Worm (Caenorhabditis elegans) whole organism, young adult: Measurements from ENCODE around the gene C17G10.7.

ENCODE experiments used
- B0261.1 ChIP-seq: sonication (generic microtip); optimal IDR thresholded peaks from 2 replicates; lab custom pipeline; 2016; ENCODE audit warnings: mild to moderate bottlenecking, missing genetic modification characterization, moderate library complexity, missing compliant biosample characterization
- F10E7.11 ChIP-seq: sonication (generic microtip); optimal IDR thresholded peaks from 2 replicates; lab custom pipeline; 2017; ENCODE audit warnings: mild to moderate bottlenecking, missing genetic modification characterization, moderate library complexity, missing compliant biosample characterization
- F33H1.4 ChIP-seq: fragments of 200-800 bp; sonication (Bioruptor generic); IDR thresholded peaks from 2 replicates; pipeline ENCODE4 v1.3.6; 2022; ENCODE audit warnings: missing genetic modification reagents, missing genetic modification characterization, missing compliant biosample characterization
- F52B5.7 ChIP-seq: sonication (generic microtip); optimal IDR thresholded peaks from 2 replicates; lab custom pipeline; 2016; ENCODE audit warnings: mild to moderate bottlenecking, missing genetic modification characterization, missing compliant biosample characterization
- F55B11.4 ChIP-seq: sonication (generic microtip); optimal IDR thresholded peaks from 2 replicates; lab custom pipeline; 2016; ENCODE audit warnings: missing compliant biosample characterization, missing genetic modification characterization, borderline replicate concordance; ENCODE audit not compliant: insufficient read depth
- F57C9.4 ChIP-seq: sonication (generic microtip); optimal IDR thresholded peaks from 2 replicates; lab custom pipeline; 2017; ENCODE audit warnings: mild to moderate bottlenecking, missing genetic modification characterization, missing compliant biosample characterization
- K12H6.12 ChIP-seq: fragments of 200-800 bp; sonication (Bioruptor generic); optimal IDR thresholded peaks from 2 replicates; lab custom pipeline; 2018; ENCODE audit warnings: mild to moderate bottlenecking, missing genetic modification characterization, missing compliant biosample characterization
- Y53G8AR.9 ChIP-seq: fragments of 200-800 bp; sonication (Bioruptor generic); conservative IDR thresholded peaks from 2 replicates; pipeline ENCODE4 v1.3.6; 2022; ENCODE audit warnings: missing genetic modification reagents, missing genetic modification characterization, missing compliant biosample characterization
- ZK185.1 ChIP-seq: sonication (generic microtip); optimal IDR thresholded peaks from 2 replicates; lab custom pipeline; 2016; ENCODE audit warnings: mild to moderate bottlenecking, missing genetic modification characterization, missing compliant biosample characterization; ENCODE audit not compliant: poor library complexity, severe bottlenecking
- aptf-2 ChIP-seq: fragments of 200-800 bp; sonication (Bioruptor generic); conservative IDR thresholded peaks from 2 replicates; pipeline ENCODE4 v1.3.6; 2022; ENCODE audit warnings: missing genetic modification reagents, missing genetic modification characterization, missing compliant biosample characterization
- attf-3 ChIP-seq: fragments of 200-800 bp; sonication (Bioruptor generic); conservative IDR thresholded peaks from 2 replicates; pipeline ENCODE4 v1.3.6; 2022; ENCODE audit warnings: missing genetic modification reagents, missing genetic modification characterization, missing compliant biosample characterization
- chd-7 ChIP-seq: sonication (generic microtip); optimal IDR thresholded peaks from 2 replicates; lab custom pipeline; 2016; ENCODE audit warnings: mild to moderate bottlenecking, missing genetic modification characterization, moderate library complexity, missing compliant biosample characterization
- die-1 ChIP-seq: sonication (generic microtip); optimal IDR thresholded peaks from 2 replicates; lab custom pipeline; 2016; ENCODE audit warnings: missing genotype, mild to moderate bottlenecking, missing genetic modification characterization, missing compliant biosample characterization
- dpff-1 ChIP-seq: sonication (generic microtip); optimal IDR thresholded peaks from 2 replicates; lab custom pipeline; 2017; ENCODE audit warnings: mild to moderate bottlenecking, missing genetic modification characterization, missing compliant biosample characterization
- dpl-1 ChIP-seq: fragments of 150-350 bp; optimal IDR thresholded peaks from 2 replicates; lab custom pipeline; 2014; ENCODE audit warnings: missing biosample characterization, missing genetic modification reagents, missing genetic modification characterization
- egl-44 ChIP-seq: fragments of 200-800 bp; sonication (Bioruptor generic); IDR thresholded peaks from 2 replicates; pipeline ENCODE4 v1.3.6; 2022; ENCODE audit warnings: missing genetic modification reagents, missing genetic modification characterization, missing compliant biosample characterization
- egrh-3 ChIP-seq: fragments of 200-800 bp; sonication (Bioruptor generic); IDR thresholded peaks from 2 replicates; pipeline ENCODE4 v1.3.6; 2022; ENCODE audit warnings: missing genetic modification reagents, missing genetic modification characterization, missing compliant biosample characterization
- fkh-3 ChIP-seq: sonication (generic microtip); optimal IDR thresholded peaks from 2 replicates; lab custom pipeline; 2016; ENCODE audit warnings: mild to moderate bottlenecking, missing genetic modification characterization, missing compliant biosample characterization
- lir-1 ChIP-seq: fragments of 200-800 bp; sonication (Bioruptor generic); conservative IDR thresholded peaks from 2 replicates; pipeline ENCODE4 v1.3.6; 2022; ENCODE audit warnings: missing genetic modification reagents, missing genetic modification characterization, missing compliant biosample characterization
- lsy-27 ChIP-seq: sonication (generic microtip); optimal IDR thresholded peaks from 2 replicates; lab custom pipeline; 2017; ENCODE audit warnings: missing genetic modification characterization, mild to moderate bottlenecking, missing compliant biosample characterization, antibody characterized with exemption, missing genotype, borderline replicate concordance; ENCODE audit not compliant: insufficient read depth
- madf-10 ChIP-seq: sonication (generic microtip); optimal IDR thresholded peaks from 2 replicates; lab custom pipeline; 2016; ENCODE audit warnings: mild to moderate bottlenecking, missing genetic modification characterization, missing compliant biosample characterization
- madf-3 ChIP-seq: fragments of 200-800 bp; sonication (Bioruptor generic); IDR thresholded peaks from 2 replicates; pipeline ENCODE4 v1.3.6; 2022; ENCODE audit warnings: missing genetic modification reagents, missing genetic modification characterization, missing compliant biosample characterization
- mel-28 ChIP-seq: sonication (generic microtip); optimal IDR thresholded peaks from 2 replicates; lab custom pipeline; 2016; ENCODE audit warnings: borderline replicate concordance, mild to moderate bottlenecking, missing genetic modification characterization, missing compliant biosample characterization
- mes-4 ChIP-seq: sonication (generic microtip); optimal IDR thresholded peaks from 2 replicates; lab custom pipeline; 2016; ENCODE audit warnings: missing genotype, missing genetic modification characterization, missing compliant biosample characterization
- nfya-2 ChIP-seq: fragments of 200-800 bp; sonication (Bioruptor generic); IDR thresholded peaks from 2 replicates; pipeline ENCODE4 v1.3.6; 2022; ENCODE audit warnings: missing genetic modification reagents, missing genetic modification characterization, missing compliant biosample characterization
- nfyb-1 ChIP-seq: fragments of 200-800 bp; sonication (Bioruptor generic); IDR thresholded peaks from 2 replicates; pipeline ENCODE4 v1.3.6; 2022; ENCODE audit warnings: missing genetic modification reagents, missing genetic modification characterization, missing compliant biosample characterization
- pha-4 ChIP-seq: fragments of 150-350 bp; sonication (generic microtip); optimal IDR thresholded peaks from 2 replicates; lab custom pipeline; 2014; ENCODE audit warnings: missing biosample characterization, missing genetic modification reagents, missing genetic modification characterization
- snpc-1.3 ChIP-seq: sonication (generic microtip); optimal IDR thresholded peaks from 2 replicates; lab custom pipeline; 2017; ENCODE audit warnings: missing genetic modification characterization, mild to moderate bottlenecking, missing compliant biosample characterization, antibody characterized with exemption, moderate library complexity, missing genotype, missing genetic modification reagents; ENCODE audit not compliant: insufficient read depth
- snpc-3.4 ChIP-seq: sonication (generic microtip); optimal IDR thresholded peaks from 2 replicates; lab custom pipeline; 2017; ENCODE audit warnings: missing genetic modification characterization, mild to moderate bottlenecking, missing compliant biosample characterization, antibody characterized with exemption, moderate library complexity, missing genotype, missing genetic modification reagents
- somi-1 ChIP-seq: fragments of 200-800 bp; sonication (Bioruptor generic); optimal IDR thresholded peaks from 2 replicates; lab custom pipeline; 2018; ENCODE audit warnings: mild to moderate bottlenecking, missing genetic modification characterization, missing compliant biosample characterization
- sptf-2 ChIP-seq: fragments of 200-800 bp; sonication (Bioruptor generic); optimal IDR thresholded peaks from 2 replicates; lab custom pipeline; 2018; ENCODE audit warnings: mild to moderate bottlenecking, missing genetic modification characterization, missing compliant biosample characterization
- tbx-9 ChIP-seq: sonication (generic microtip); optimal IDR thresholded peaks from 2 replicates; lab custom pipeline; 2016; ENCODE audit warnings: borderline replicate concordance, missing genetic modification characterization, inconsistent platforms, missing compliant biosample characterization
- xnd-1 ChIP-seq: sonication (generic microtip); optimal IDR thresholded peaks from 2 replicates; lab custom pipeline; 2016; ENCODE audit warnings: missing genotype, missing genetic modification reagents, missing genetic modification characterization, missing compliant biosample characterization
- zfh-2 ChIP-seq: fragments of 200-800 bp; sonication (Bioruptor generic); conservative IDR thresholded peaks from 2 replicates; pipeline ENCODE4 v1.3.6; 2022; ENCODE audit warnings: missing genetic modification reagents, missing genetic modification characterization, missing compliant biosample characterization
- ztf-22 ChIP-seq: fragments of 200-800 bp; sonication (Bioruptor generic); optimal IDR thresholded peaks from 2 replicates; lab custom pipeline; 2018; ENCODE audit warnings: mild to moderate bottlenecking, missing genetic modification characterization, moderate library complexity, missing compliant biosample characterization
- ztf-26 ChIP-seq: sonication (generic microtip); optimal IDR thresholded peaks from 2 replicates; lab custom pipeline; 2017; ENCODE audit warnings: missing genetic modification characterization, missing compliant biosample characterization
- ztf-28 ChIP-seq: fragments of 200-800 bp; sonication (Bioruptor generic); IDR thresholded peaks from 2 replicates; pipeline ENCODE4 v1.3.6; 2022; ENCODE audit warnings: missing genetic modification reagents, missing genetic modification characterization, missing compliant biosample characterization

Gene C17G10.7

DNA sequence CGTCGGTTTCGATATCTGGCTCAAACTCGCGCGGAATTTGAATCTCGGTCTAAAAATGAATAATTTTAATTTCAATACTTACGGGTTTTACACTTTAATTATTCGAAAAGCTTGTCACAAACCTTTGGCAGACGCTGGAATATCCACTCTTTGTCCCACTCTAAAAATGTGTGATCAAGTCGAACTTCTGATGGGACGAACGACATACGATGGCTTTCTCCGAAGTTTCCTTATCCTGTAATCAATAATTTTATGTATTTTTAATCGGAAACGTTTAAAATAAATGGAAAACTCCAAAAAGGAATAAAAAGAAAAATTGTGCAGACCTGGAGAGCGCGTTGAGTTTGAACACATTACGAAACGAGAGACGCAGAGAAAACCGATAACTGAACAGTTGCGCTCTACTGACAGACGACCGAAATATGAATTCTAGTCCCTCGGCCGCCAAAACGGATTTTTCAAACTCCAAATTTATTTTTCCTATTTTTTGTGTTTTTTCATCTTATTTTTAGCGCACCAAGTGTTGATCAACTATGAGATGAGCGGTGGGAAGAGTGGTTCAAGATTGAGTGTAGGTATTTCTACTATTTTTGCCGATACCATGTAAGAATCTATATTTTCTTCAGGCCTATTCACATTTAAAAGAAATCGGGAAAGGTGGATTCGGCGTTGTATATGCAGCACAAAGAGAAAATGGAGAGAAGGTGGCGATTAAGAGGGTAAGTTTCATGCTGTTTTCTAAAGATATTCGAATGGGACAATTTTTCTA lies 41.8 kb upstream of the C17G10.7 start, which contains the start of the genes sam-4, F59E12.17 and zyg-1 (continued):
- peak; percentile 46 for TF ChIP-seq ZK185.1 (tag; lab: Kevin White, UChicago)
- no peak for TF ChIP-seq somi-1 (GFP tag; lab: Kevin White, UChicago)
- TF ChIP-seq F57C9.4 (tag; lab: Kevin White, UChicago): no peak
- no peak for TF ChIP-seq zfh-2 (GFP tag; lab: Robert Waterston, UW)
- TF ChIP-seq F52B5.7 (tag; lab: Kevin White, UChicago): no peak
- TF ChIP-seq mes-4 (tag; lab: Kevin White, UChicago): no peak
- TF ChIP-seq die-1: no peak
- TF ChIP-seq B0261.1 (tag; lab: Kevin White, UChicago): no peak
- TF ChIP-seq xnd-1 (tag; lab: Kevin White, UChicago): peak; percentile 1
- peak; percentile 67; the same call in 1 of the 2 replicates for TF ChIP-seq madf-3
- TF ChIP-seq sptf-2 (GFP tag; lab: Kevin White, UChicago): no peak
- TF ChIP-seq F10E7.11 (tag; lab: Kevin White, UChicago): no peak
- peak; percentile 74 for TF ChIP-seq snpc-3.4 (tag; lab: Kevin White, UChicago)
- no peak for TF ChIP-seq ztf-22 (GFP tag; lab: Kevin White, UChicago)
- TF ChIP-seq ztf-28 (GFP tag; lab: Robert Waterston, UW): peak; percentile 80; the same call in 1 of the 2 replicates
- TF ChIP-seq mel-28 (tag; lab: Kevin White, UChicago): no peak
- TF ChIP-seq nfyb-1 (GFP tag; lab: Robert Waterston, UW): peak; percentile 38; the same call in 1 of the 2 replicates
- no peak for TF ChIP-seq chd-7
- TF ChIP-seq pha-4 (tag; lab: Kevin White, UChicago): no peak
- TF ChIP-seq lsy-27: no peak
- TF ChIP-seq madf-10 (tag; lab: Kevin White, UChicago): no peak
- TF ChIP-seq Y53G8AR.9 (GFP tag; lab: Robert Waterston, UW): no peak
- TF ChIP-seq F33H1.4 (GFP tag; lab: Robert Waterston, UW): peak; percentile 57
- TF ChIP-seq ztf-26: no peak
- TF ChIP-seq snpc-1.3 (tag; lab: Kevin White, UChicago): no peak
- no peak for TF ChIP-seq nfya-2 (GFP tag; lab: Robert Waterston, UW)
- TF ChIP-seq egrh-3: peak; percentile 53
- TF ChIP-seq egl-44 (GFP tag; lab: Robert Waterston, UW): 0 out of 2 replicates have a peak, but pooled peaks have one; percentile 23
- TF ChIP-seq dpff-1 (tag; lab: Kevin White, UChicago): no peak
- no peak for TF ChIP-seq F55B11.4 (tag; lab: Kevin White, UChicago)
- TF ChIP-seq K12H6.12 (tag; lab: Kevin White, UChicago): peak; percentile 31
- no peak for TF ChIP-seq fkh-3
- TF ChIP-seq lir-1 (GFP tag; lab: Robert Waterston, UW): 0 out of 2 replicates have a peak, but pooled peaks have one; percentile 8
- TF ChIP-seq, all 124 proteins: peak for 43

- TF ChIP-seq dpl-1 (no peak), egl-44 (GFP tag; lab: Robert Waterston, UW) (no peak), aptf-2 (GFP tag; lab: Robert Waterston, UW) (no peak), tbx-9 (tag; lab: Kevin White, UChicago) (no peak), attf-3 (GFP tag; lab: Robert Waterston, UW) (no peak)
- TF ChIP-seq, all 124 proteins: peak for 0
These were observed 40.6 kb upstream of the C17G10.7 start, which contains the start of gene ddl-1 for ce11 chrII:5648272-5648671. ddl-1 (minus strand) TSS chrII:5648372.
